Worm (Caenorhabditis elegans) whole organism, L1 larva: ENCODE data around the gene Y43F8B.23.

Experiments
- C04F5.9 ChIP-seq: sonication (generic microtip); optimal IDR thresholded peaks from 2 replicates; lab custom pipeline; 2016; ENCODE audit warnings: missing genetic modification characterization, missing compliant biosample characterization
- alr-1 ChIP-seq: fragments of 200-800 bp; sonication (Bioruptor generic); optimal IDR thresholded peaks from 2 replicates; lab custom pipeline; 2018; ENCODE audit warnings: borderline replicate concordance, mild to moderate bottlenecking, missing genetic modification characterization, missing compliant biosample characterization
- aly-2 ChIP-seq: fragments of 150-350 bp; optimal IDR thresholded peaks from 2 replicates; lab custom pipeline; 2014; ENCODE audit warnings: missing biosample characterization, missing genetic modification characterization
- ama-1 ChIP-seq: fragments of 150-350 bp; optimal IDR thresholded peaks from 2 replicates; lab custom pipeline; 2014
- blmp-1 ChIP-seq: fragments of 150-350 bp; optimal IDR thresholded peaks from 2 replicates; lab custom pipeline; 2014; ENCODE audit warnings: missing biosample characterization, missing genetic modification characterization
- ceh-63 ChIP-seq: fragments of 200-800 bp; sonication (Bioruptor generic); optimal IDR thresholded peaks from 2 replicates; lab custom pipeline; 2018; ENCODE audit warnings: mild to moderate bottlenecking, missing genetic modification characterization, missing compliant biosample characterization
- ceh-8 ChIP-seq: fragments of 200-800 bp; sonication (Bioruptor generic); optimal IDR thresholded peaks from 2 replicates; lab custom pipeline; 2018; ENCODE audit warnings: mild to moderate bottlenecking, missing genetic modification characterization, moderate library complexity, missing compliant biosample characterization
- ceh-82 ChIP-seq, 3 experiments: fragments of 150-350 bp in 1 of 3; sonication (generic microtip) in 2 of 3; optimal IDR thresholded peaks; 2 replicates each; lab custom pipeline; 2014 to 2017; ENCODE audit warnings: missing biosample characterization in 3 of 3, missing genetic modification characterization in 3 of 3
- ceh-88 ChIP-seq: fragments of 200-800 bp; sonication (Bioruptor generic); IDR thresholded peaks from 2 replicates; pipeline ENCODE4 v1.3.6; 2022; ENCODE audit warnings: missing genetic modification characterization, missing compliant biosample characterization
- dpl-1 ChIP-seq, 3 experiments: fragments of 150-350 bp in 2 of 3; sonication (generic microtip) in 1 of 3; optimal IDR thresholded peaks; 2 replicates each; lab custom pipeline; 2014 to 2017; ENCODE audit warnings: missing biosample characterization in 3 of 3, missing genetic modification characterization in 3 of 3, missing genetic modification reagents in 3 of 3
- efl-1 ChIP-seq, 4 experiments: fragments of 150-350 bp; optimal IDR thresholded peaks in 3 of 4; peaks in 1 of 4; 1 replicate in 1 of 4; 2 replicates in 3 of 4; lab custom pipeline; 2014; ENCODE audit warnings: missing biosample characterization in 2 of 4, missing genetic modification characterization in 2 of 4, missing genetic modification reagents in 2 of 4
- efl-3 ChIP-seq: fragments of 200-800 bp; sonication (Bioruptor generic); optimal IDR thresholded peaks from 2 replicates; lab custom pipeline; 2018; ENCODE audit warnings: mild to moderate bottlenecking, missing genetic modification characterization, missing compliant biosample characterization
- egl-13 ChIP-seq: sonication (generic microtip); optimal IDR thresholded peaks from 2 replicates; lab custom pipeline; 2016; ENCODE audit warnings: missing genotype, missing genetic modification reagents, missing genetic modification characterization, missing compliant biosample characterization
- elt-2 ChIP-seq: sonication (generic microtip); optimal IDR thresholded peaks from 2 replicates; lab custom pipeline; 2016; ENCODE audit warnings: missing genetic modification characterization, mild to moderate bottlenecking, inconsistent platforms, missing compliant biosample characterization, missing genetic modification reagents
- elt-3 ChIP-seq, 6 experiments: fragments of 150-350 bp in 1 of 6; sonication (generic microtip); optimal IDR thresholded peaks; 2 replicates each; lab custom pipeline; 2017 to 2018; ENCODE audit warnings: missing biosample characterization in 6 of 6, missing genetic modification characterization in 6 of 6, inconsistent platforms in 1 of 6
- fkh-4 ChIP-seq: sonication (generic microtip); optimal IDR thresholded peaks from 2 replicates; lab custom pipeline; 2016; ENCODE audit warnings: missing compliant biosample characterization, missing genetic modification characterization, borderline replicate concordance
- grh-1 ChIP-seq: fragments of 200-800 bp; sonication (Bioruptor generic); IDR thresholded peaks from 2 replicates; pipeline ENCODE4 v1.3.6; 2022; ENCODE audit warnings: missing genetic modification reagents, missing genetic modification characterization, missing compliant biosample characterization
- hlh-4 ChIP-seq: sonication (generic microtip); optimal IDR thresholded peaks from 2 replicates; lab custom pipeline; 2016; ENCODE audit warnings: mild to moderate bottlenecking, missing genetic modification characterization, missing compliant biosample characterization
- hpl-2 ChIP-seq: fragments of 150-350 bp; optimal IDR thresholded peaks from 2 replicates; lab custom pipeline; 2014; ENCODE audit warnings: missing biosample characterization, missing genetic modification reagents, missing genetic modification characterization
- irx-1 ChIP-seq: sonication (generic microtip); optimal IDR thresholded peaks from 2 replicates; lab custom pipeline; 2016; ENCODE audit warnings: missing genetic modification characterization, missing compliant biosample characterization
- jun-1 ChIP-seq: fragments of 150-350 bp; optimal IDR thresholded peaks from 2 replicates; lab custom pipeline; 2014; ENCODE audit warnings: missing biosample characterization, missing genetic modification reagents, missing genetic modification characterization
- lin-13 ChIP-seq: fragments of 150-350 bp; optimal IDR thresholded peaks from 2 replicates; lab custom pipeline; 2014; ENCODE audit warnings: missing biosample characterization, missing genetic modification reagents, missing genetic modification characterization
- lin-15B ChIP-seq: fragments of 150-350 bp; sonication (generic microtip); optimal IDR thresholded peaks from 3 replicates; lab custom pipeline; 2014; ENCODE audit warnings: missing biosample characterization, missing genetic modification characterization
- lin-35 ChIP-seq, 2 experiments: fragments of 150-350 bp; optimal IDR thresholded peaks; 2 replicates each; lab custom pipeline; 2014; ENCODE audit warnings: missing biosample characterization in 2 of 2, missing genetic modification characterization in 2 of 2, missing genetic modification reagents in 2 of 2
- lsy-2 ChIP-seq, 2 experiments: fragments of 150-350 bp; optimal IDR thresholded peaks; 2 replicates each; lab custom pipeline; 2014; ENCODE audit warnings: missing biosample characterization in 2 of 2, missing genetic modification characterization in 2 of 2
- mab-9 ChIP-seq: fragments of 200-800 bp; sonication (Bioruptor generic); IDR thresholded peaks from 2 replicates; pipeline ENCODE4 v1.3.6; 2022; ENCODE audit warnings: missing genetic modification reagents, missing genetic modification characterization, missing compliant biosample characterization
- mdl-1 ChIP-seq, 2 experiments: fragments of 150-350 bp; optimal IDR thresholded peaks; 2 replicates each; lab custom pipeline; 2014 to 2017; ENCODE audit warnings: missing biosample characterization in 2 of 2, missing genetic modification characterization in 2 of 2, inconsistent platforms in 1 of 2
- nhr-12 ChIP-seq: sonication (generic microtip); optimal IDR thresholded peaks from 2 replicates; lab custom pipeline; 2017; ENCODE audit warnings: missing biosample characterization, missing genetic modification characterization
- nhr-71 ChIP-seq: sonication (generic microtip); optimal IDR thresholded peaks from 2 replicates; lab custom pipeline; 2016; ENCODE audit warnings: mild to moderate bottlenecking, missing genetic modification characterization, moderate library complexity, missing compliant biosample characterization
- nhr-76 ChIP-seq: sonication (generic microtip); optimal IDR thresholded peaks from 2 replicates; lab custom pipeline; 2017; ENCODE audit warnings: missing biosample characterization, missing genetic modification characterization
- nhr-77 ChIP-seq: fragments of 150-350 bp; optimal IDR thresholded peaks from 2 replicates; lab custom pipeline; 2014; ENCODE audit warnings: missing biosample characterization, missing genetic modification characterization
- pqm-1 ChIP-seq: sonication (generic microtip); optimal IDR thresholded peaks from 3 replicates; lab custom pipeline; 2017; ENCODE audit warnings: missing biosample characterization, missing genetic modification characterization
- rnt-1 ChIP-seq: sonication (generic microtip); optimal IDR thresholded peaks from 2 replicates; lab custom pipeline; 2016; ENCODE audit warnings: mild to moderate bottlenecking, missing genetic modification characterization, moderate library complexity, missing compliant biosample characterization
- sptf-1 ChIP-seq: fragments of 150-350 bp; optimal IDR thresholded peaks from 2 replicates; lab custom pipeline; 2014; ENCODE audit warnings: missing biosample characterization, missing genetic modification characterization
- tlp-1 ChIP-seq: fragments of 150-350 bp; optimal IDR thresholded peaks from 2 replicates; lab custom pipeline; 2014; ENCODE audit warnings: missing biosample characterization, missing genetic modification characterization
- unc-130 ChIP-seq: fragments of 150-350 bp; optimal IDR thresholded peaks from 2 replicates; lab custom pipeline; 2017; ENCODE audit warnings: missing biosample characterization, missing genetic modification characterization, inconsistent platforms
- unc-30 ChIP-seq: sonication (generic microtip); optimal IDR thresholded peaks from 2 replicates; lab custom pipeline; 2017; ENCODE audit warnings: missing biosample characterization, missing genetic modification characterization
- unc-62 ChIP-seq: fragments of 150-350 bp; optimal IDR thresholded peaks from 2 replicates; lab custom pipeline; 2014; ENCODE audit warnings: missing biosample characterization, missing genetic modification reagents, missing genetic modification characterization
- vab-15 ChIP-seq: sonication (generic microtip); optimal IDR thresholded peaks from 2 replicates; lab custom pipeline; 2017; ENCODE audit warnings: missing genotype, mild to moderate bottlenecking, missing genetic modification characterization, missing compliant biosample characterization

Y43F8B.23 gene

DNA sequence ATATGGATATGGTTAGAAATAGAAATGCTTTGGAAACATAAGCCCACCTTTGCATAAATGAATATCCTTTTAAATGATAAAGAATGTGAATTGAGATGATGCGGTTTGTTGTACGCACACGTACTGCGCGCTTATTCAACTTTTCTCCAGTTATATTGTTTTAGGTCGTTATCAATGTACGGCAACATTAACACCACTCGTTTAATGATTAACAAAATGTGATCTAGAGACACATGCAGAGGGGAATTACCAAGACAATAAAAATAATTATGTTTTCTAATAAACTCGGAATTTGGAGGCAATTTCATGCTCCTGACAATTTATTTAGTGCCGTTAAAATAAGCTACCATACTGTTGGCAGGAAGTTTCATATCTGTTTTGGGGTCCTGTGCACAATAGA lies 22.0 kb downstream of the Y43F8B.23 start, which contains the start of gene M04C3.1:
Gene M04C3.1, minus strand, starts transcription at position 164 of the 400 bp plus-strand sequence.
- TF ChIP-seq unc-62 (GFP tag; lab: Kevin White, UChicago), result no peak
- peak; percentile 7 for TF ChIP-seq elt-2 (tag; lab: Kevin White, UChicago)
- TF ChIP-seq ceh-82 (tag; optimal IDR thresholded peaks at IDR 0.05; lab: Kevin White, UChicago), result no peak
- no peak for TF ChIP-seq unc-130 (tag; lab: Kevin White, UChicago)
- no peak for TF ChIP-seq hpl-2 (GFP tag; lab: Kevin White, UChicago)
- TF ChIP-seq mab-9 (GFP tag; lab: Robert Waterston, UW), result no peak
- TF ChIP-seq lin-35 (GFP tag; optimal IDR thresholded peaks at IDR 0.05; lab: Kevin White, UChicago), result no peak
- no peak for TF ChIP-seq grh-1 (GFP tag; lab: Robert Waterston, UW)

DNA sequence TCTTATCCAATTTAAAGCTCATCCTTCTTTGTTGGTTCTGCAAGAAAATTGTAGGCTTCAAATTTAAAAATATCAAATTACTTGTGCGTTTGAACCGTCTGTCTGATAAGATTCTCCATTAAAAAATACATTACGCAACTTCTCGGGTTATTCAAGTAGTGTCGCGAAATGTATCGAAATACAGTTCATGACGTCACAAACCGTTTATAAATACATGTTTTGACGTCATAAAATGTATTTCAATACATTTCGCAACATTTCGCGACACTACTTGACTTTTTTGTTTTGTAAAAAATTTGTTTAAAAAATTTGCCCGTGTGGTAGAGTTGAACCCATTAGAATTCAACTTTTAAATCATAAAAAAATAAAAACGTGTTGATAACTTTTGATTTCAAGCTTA lies 23.8 kb downstream of the Y43F8B.23 start:
- TF ChIP-seq lin-13 (GFP tag; lab: Kevin White, UChicago), result no peak
- no peak for TF ChIP-seq dpl-1 (GFP tag; optimal IDR thresholded peaks at IDR 0.05; lab: Kevin White, UChicago)
- TF ChIP-seq nhr-12, result no peak
- no peak for TF ChIP-seq rnt-1 (tag; lab: Kevin White, UChicago)
- TF ChIP-seq elt-3 (tag; optimal IDR thresholded peaks at IDR 0.05; lab: Kevin White, UChicago), result no peak
- TF ChIP-seq tlp-1 (tag; lab: Kevin White, UChicago), result no peak
- TF ChIP-seq fkh-4 (tag; lab: Kevin White, UChicago), result no peak
- no peak for TF ChIP-seq nhr-71 (tag; lab: Kevin White, UChicago)
- TF ChIP-seq efl-3 (GFP tag; lab: Kevin White, UChicago), result no peak
- TF ChIP-seq sptf-1 (tag; lab: Kevin White, UChicago), result no peak
- no peak for TF ChIP-seq unc-30
- no peak for TF ChIP-seq pqm-1 (tag; lab: Kevin White, UChicago)
- no peak for TF ChIP-seq ceh-8
- TF ChIP-seq nhr-77 (tag; lab: Kevin White, UChicago), result no peak
- no peak for TF ChIP-seq egl-13 (tag; lab: Kevin White, UChicago)
- no peak for TF ChIP-seq C04F5.9 (tag; lab: Kevin White, UChicago)
- no peak for TF ChIP-seq lsy-2 (tag; optimal IDR thresholded peaks at IDR 0.05; lab: Kevin White, UChicago)

DNA sequence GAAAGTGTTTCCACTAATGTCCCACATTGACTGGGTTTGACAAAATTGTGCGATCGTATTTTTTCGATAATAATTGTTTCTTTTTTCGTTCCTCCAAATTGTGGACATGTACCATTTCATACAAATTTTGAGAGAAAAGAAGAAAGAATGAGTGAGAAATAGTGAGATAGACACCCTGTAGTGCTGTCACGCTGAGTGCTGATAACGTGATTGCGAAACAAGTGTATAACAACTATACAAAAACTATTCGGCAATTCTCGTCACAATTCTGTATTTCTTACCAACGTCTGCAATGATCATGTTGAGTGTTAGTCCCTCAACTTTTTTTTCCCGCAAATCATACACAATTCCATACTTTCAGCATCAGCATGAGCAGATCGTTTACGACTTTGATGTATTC lies 31.1 kb downstream of the Y43F8B.23 start, which contains the start of gene C25F9.14:
Gene C25F9.14, plus strand, starts transcription at position 178 of the 400 bp plus-strand sequence.
- TF ChIP-seq nhr-76 (tag; lab: Kevin White, UChicago) (no peak), vab-15 (tag; lab: Kevin White, UChicago) (no peak), irx-1 (tag; lab: Kevin White, UChicago) (no peak), aly-2 (tag; lab: Kevin White, UChicago) (no peak), jun-1 (tag; lab: Kevin White, UChicago) (no peak), efl-1 (optimal IDR thresholded peaks at IDR 0.05; lab: Kevin White, UChicago) (no peak), efl-1 (GFP tag; optimal IDR thresholded peaks at IDR 0.05 in 1 of 2; lab: Kevin White, UChicago) (peak in 1 of 2 experiments; percentile 21)
- TF ChIP-seq, all 84 proteins: peak for 1

DNA sequence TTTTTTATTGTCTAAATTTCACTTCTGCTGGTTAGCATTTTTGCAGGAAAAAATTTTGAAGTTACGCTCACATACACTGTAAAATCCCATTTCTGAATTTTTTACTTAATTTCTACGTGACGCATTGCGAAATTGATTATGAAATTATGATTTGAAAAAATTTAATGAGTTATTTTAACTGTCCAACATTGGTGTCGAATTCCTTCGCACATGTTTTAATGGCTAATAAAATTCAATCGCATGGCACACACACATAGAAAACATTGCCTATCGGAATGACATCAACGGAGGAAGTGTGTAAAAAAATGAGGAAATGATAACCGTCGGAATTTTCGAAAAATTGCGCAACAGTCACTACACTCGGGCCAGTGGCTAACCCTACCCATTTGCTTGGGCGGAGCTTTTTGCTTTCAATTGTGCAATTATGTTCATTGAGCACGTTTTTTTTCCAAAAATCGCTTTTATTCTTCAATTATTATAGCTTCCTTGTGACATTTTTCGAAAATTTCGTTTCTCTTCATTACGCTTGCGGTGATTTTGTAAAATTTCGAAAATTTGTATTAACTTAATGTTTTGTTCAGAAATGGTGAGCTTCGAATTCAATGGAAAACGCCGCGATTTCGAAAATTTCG lies 33.5 kb downstream of the Y43F8B.23 start, which contains the start of gene C25F9.16:
Gene C25F9.16, plus strand, starts transcription at position 582 of the 632 bp plus-strand sequence.
- no peak for TF ChIP-seq alr-1 (tag; lab: Kevin White, UChicago)
- no peak for TF ChIP-seq efl-1 (optimal IDR thresholded peaks at IDR 0.05; lab: Kevin White, UChicago)
- peak in 1 of 2 experiments; percentile 40 for TF ChIP-seq efl-1 (GFP tag; optimal IDR thresholded peaks at IDR 0.05 in 1 of 2; lab: Kevin White, UChicago)
- peak in 1 of 2 experiments; percentile 15 for TF ChIP-seq lin-35 (GFP tag; optimal IDR thresholded peaks at IDR 0.05; lab: Kevin White, UChicago)

DNA sequence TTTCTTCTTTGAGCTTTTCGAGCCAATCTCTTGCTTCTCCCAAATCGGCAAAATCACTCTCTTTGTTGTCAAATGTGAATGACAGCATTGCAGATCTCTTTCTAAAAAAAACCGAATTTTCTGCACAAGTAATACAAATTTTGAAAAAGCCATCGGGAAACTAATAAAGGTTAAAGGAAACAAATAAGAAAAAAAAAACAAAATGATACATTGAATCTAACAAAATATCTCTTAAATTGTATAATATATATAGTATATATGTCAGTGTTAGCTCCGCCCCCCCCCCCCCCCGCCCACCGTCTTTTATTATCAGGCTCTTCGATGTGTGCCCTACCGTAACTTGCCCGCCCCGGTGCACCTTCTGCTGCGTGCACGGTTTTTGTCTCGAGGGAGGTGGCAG lies 34.5 kb downstream of the Y43F8B.23 start, which contains the start of gene C25F9.11:
Gene C25F9.11, minus strand, starts transcription at position 101 of the 400 bp plus-strand sequence.
- TF ChIP-seq ceh-63, result no peak
- no peak for TF ChIP-seq blmp-1 (tag; lab: Kevin White, UChicago)
- no peak for TF ChIP-seq hlh-4 (tag; lab: Kevin White, UChicago)
- TF ChIP-seq nhr-76 (tag; lab: Kevin White, UChicago), result no peak
- no peak for TF ChIP-seq ama-1 (lab: Kevin White, UChicago)
- no peak for TF ChIP-seq lin-13 (GFP tag; lab: Kevin White, UChicago)
- TF ChIP-seq lin-15B (tag; lab: Kevin White, UChicago), result no peak
- TF ChIP-seq irx-1 (tag; lab: Kevin White, UChicago), result no peak
- TF ChIP-seq mdl-1 (tag; optimal IDR thresholded peaks at IDR 0.05; lab: Kevin White, UChicago), result no peak
- TF ChIP-seq ceh-88 (GFP tag; lab: Robert Waterston, UW), result no peak
